Fruit fly (Drosophila melanogaster) whole organism, embryonic: ENCODE results near the gene nbs.
A peak's percentile ranks its signal among the peaks of the same experiment; 100 is the strongest.

ENCODE experiments used
- B-H1 ChIP-seq: fragments of 200-800 bp; sonication (Bioruptor generic); IDR thresholded peaks from 3 replicates; pipeline ENCODE4 v1.3.6; 2022; ENCODE audit warnings: missing biosample characterization, missing genetic modification characterization
- Blimp-1 ChIP-seq: fragments of 200-800 bp; sonication (Bioruptor generic); optimal IDR thresholded peaks from 3 replicates; lab custom pipeline; 2018; ENCODE audit warnings: missing biosample characterization, missing genetic modification characterization, mild to moderate bottlenecking, moderate library complexity, missing genetic modification reagents
- CG1024 ChIP-seq: fragments of 200-800 bp; sonication (Bioruptor generic); IDR thresholded peaks from 2 replicates; pipeline ENCODE4 v1.3.6; 2022; ENCODE audit warnings: missing biosample characterization, missing genetic modification characterization
- CG10543 ChIP-seq: fragments of 200-800 bp; sonication (Bioruptor generic); optimal IDR thresholded peaks from 3 replicates; lab custom pipeline; 2017; ENCODE audit warnings: missing biosample characterization, mild to moderate bottlenecking, missing genetic modification characterization, moderate library complexity
- CG10654 ChIP-seq: fragments of 200-800 bp; sonication (Bioruptor generic); optimal IDR thresholded peaks from 2 replicates; lab custom pipeline; 2016; ENCODE audit warnings: missing biosample characterization, missing genetic modification characterization
- CG10979 ChIP-seq: fragments of 200-800 bp; sonication (Bioruptor generic); optimal IDR thresholded peaks from 2 replicates; lab custom pipeline; 2018; ENCODE audit warnings: missing biosample characterization, mild to moderate bottlenecking, missing genetic modification characterization, moderate library complexity
- CG11093 ChIP-seq: fragments of 200-800 bp; sonication (Bioruptor generic); IDR thresholded peaks from 3 replicates; pipeline ENCODE4 v1.3.6; 2022; ENCODE audit warnings: missing biosample characterization, missing genetic modification characterization
- CG11398 ChIP-seq: fragments of 200-800 bp; sonication (Bioruptor generic); optimal IDR thresholded peaks from 2 replicates; lab custom pipeline; 2016; ENCODE audit warnings: missing biosample characterization, missing genetic modification characterization
- CG11560 ChIP-seq: fragments of 200-800 bp; sonication (Bioruptor generic); IDR thresholded peaks from 3 replicates; pipeline ENCODE4 v1.3.6; 2022; ENCODE audit warnings: missing biosample characterization, missing genetic modification characterization
- CG15073 ChIP-seq: fragments of 200-800 bp; sonication (Bioruptor generic); optimal IDR thresholded peaks from 2 replicates; lab custom pipeline; 2016; ENCODE audit warnings: missing biosample characterization, missing genetic modification characterization
- CG15479 ChIP-seq: fragments of 200-800 bp; sonication (Bioruptor generic); optimal IDR thresholded peaks from 3 replicates; lab custom pipeline; 2019; ENCODE audit warnings: missing biosample characterization, mild to moderate bottlenecking, missing genetic modification characterization, moderate library complexity
- CG16863 ChIP-seq: fragments of 200-800 bp; sonication (Bioruptor generic); optimal IDR thresholded peaks from 3 replicates; lab custom pipeline; 2016; ENCODE audit warnings: missing biosample characterization, missing genetic modification characterization
- CG2678 ChIP-seq: fragments of 200-800 bp; sonication (Bioruptor generic); optimal IDR thresholded peaks from 3 replicates; lab custom pipeline; 2019; ENCODE audit warnings: missing biosample characterization, mild to moderate bottlenecking, missing genetic modification characterization, moderate library complexity
- CG33213 ChIP-seq: fragments of 200-800 bp; sonication (Bioruptor generic); optimal IDR thresholded peaks from 3 replicates; lab custom pipeline; 2016; ENCODE audit warnings: missing biosample characterization, missing genetic modification characterization
- CG3995 ChIP-seq: fragments of 200-800 bp; sonication (Bioruptor generic); optimal IDR thresholded peaks from 3 replicates; lab custom pipeline; 2016; ENCODE audit warnings: missing biosample characterization, missing genetic modification characterization
- CG4617 ChIP-seq: fragments of 200-800 bp; sonication (Bioruptor generic); optimal IDR thresholded peaks from 3 replicates; lab custom pipeline; 2016; ENCODE audit warnings: missing biosample characterization, missing genetic modification characterization, borderline replicate concordance
- CG4854 ChIP-seq: fragments of 200-800 bp; sonication (Bioruptor generic); optimal IDR thresholded peaks from 2 replicates; lab custom pipeline; 2016; ENCODE audit warnings: missing biosample characterization, missing genetic modification characterization, inconsistent platforms
- CG5245 ChIP-seq: fragments of 200-800 bp; sonication (Bioruptor generic); optimal IDR thresholded peaks from 3 replicates; lab custom pipeline; 2016; ENCODE audit warnings: missing biosample characterization, missing genetic modification characterization
- CG8089 ChIP-seq: fragments of 200-800 bp; sonication (Bioruptor generic); optimal IDR thresholded peaks from 3 replicates; lab custom pipeline; 2016; ENCODE audit warnings: missing biosample characterization, missing genetic modification characterization
- CG8924 ChIP-seq: fragments of 200-800 bp; optimal IDR thresholded peaks from 3 replicates; lab custom pipeline; 2019; ENCODE audit warnings: missing biosample characterization, mild to moderate bottlenecking, missing genetic modification characterization, moderate library complexity
- Dek ChIP-seq: fragments of 200-800 bp; sonication (Bioruptor generic); optimal IDR thresholded peaks from 3 replicates; lab custom pipeline; 2019; ENCODE audit warnings: missing biosample characterization, mild to moderate bottlenecking, missing genetic modification characterization, moderate library complexity
- Dref ChIP-seq: fragments of 200-800 bp; sonication (Bioruptor generic); IDR thresholded peaks from 2 replicates; pipeline ENCODE4 v1.3.6; 2022; ENCODE audit warnings: missing biosample characterization, missing genetic modification characterization
- Ets97D ChIP-seq: fragments of 200-800 bp; sonication (Bioruptor generic); optimal IDR thresholded peaks from 3 replicates; lab custom pipeline; 2016; ENCODE audit warnings: missing biosample characterization, missing genetic modification characterization
- HHEX ChIP-seq: fragments of 200-800 bp; sonication (Bioruptor generic); optimal IDR thresholded peaks from 3 replicates; lab custom pipeline; 2017; ENCODE audit warnings: missing biosample characterization, mild to moderate bottlenecking, missing genetic modification characterization, missing genetic modification reagents
- HmgD ChIP-seq: fragments of 200-800 bp; sonication (Bioruptor generic); optimal IDR thresholded peaks from 3 replicates; lab custom pipeline; 2016; ENCODE audit warnings: missing biosample characterization, missing genetic modification characterization
- HmgZ ChIP-seq: fragments of 200-800 bp; sonication (Bioruptor generic); optimal IDR thresholded peaks from 2 replicates; lab custom pipeline; 2018; ENCODE audit warnings: missing biosample characterization, mild to moderate bottlenecking, missing genetic modification characterization
- MESR4 ChIP-seq: fragments of 200-800 bp; sonication (Bioruptor generic); optimal IDR thresholded peaks from 2 replicates; lab custom pipeline; 2018; ENCODE audit warnings: missing biosample characterization, mild to moderate bottlenecking, missing genetic modification characterization, moderate library complexity
- Mad ChIP-seq: fragments of 200-800 bp; sonication (Bioruptor generic); optimal IDR thresholded peaks from 2 replicates; lab custom pipeline; 2016; ENCODE audit warnings: missing biosample characterization, missing genetic modification characterization
- Meics ChIP-seq: fragments of 200-800 bp; sonication (Bioruptor generic); optimal IDR thresholded peaks from 2 replicates; lab custom pipeline; 2017; ENCODE audit warnings: missing biosample characterization, mild to moderate bottlenecking, missing genetic modification characterization
- Ravus ChIP-seq: fragments of 200-800 bp; sonication (Bioruptor generic); IDR thresholded peaks from 2 replicates; pipeline ENCODE4 v1.3.6; 2022; ENCODE audit warnings: missing biosample characterization, missing genetic modification characterization
- abd-A ChIP-seq: fragments of 200-800 bp; sonication (Bioruptor generic); optimal IDR thresholded peaks from 3 replicates; lab custom pipeline; 2019; ENCODE audit warnings: missing biosample characterization, mild to moderate bottlenecking, missing genetic modification characterization, moderate library complexity
- ac ChIP-seq: fragments of 200-800 bp; sonication (Bioruptor generic); optimal IDR thresholded peaks from 3 replicates; lab custom pipeline; 2017; ENCODE audit warnings: missing biosample characterization, mild to moderate bottlenecking, missing genetic modification characterization
- cg ChIP-seq: fragments of 200-800 bp; sonication (Bioruptor generic); optimal IDR thresholded peaks from 3 replicates; lab custom pipeline; 2019; ENCODE audit warnings: missing biosample characterization, mild to moderate bottlenecking, missing genetic modification characterization, moderate library complexity
- chif ChIP-seq, 2 experiments: fragments of 200-800 bp; sonication (Bioruptor generic); optimal IDR thresholded peaks; 3 replicates each; lab custom pipeline; 2016; ENCODE audit warnings: missing biosample characterization in 2 of 2, missing genetic modification characterization in 2 of 2
- dan ChIP-seq: fragments of 200-800 bp; sonication (Bioruptor generic); IDR thresholded peaks from 2 replicates; pipeline ENCODE4 v1.3.6; 2022; ENCODE audit warnings: missing biosample characterization, missing genetic modification characterization
- gt ChIP-seq: fragments of 200-800 bp; sonication (Bioruptor generic); IDR thresholded peaks from 2 replicates; pipeline ENCODE4 v1.3.6; 2022; ENCODE audit warnings: missing biosample characterization, missing genetic modification characterization
- insv ChIP-seq, 2 experiments: fragments of 200-800 bp; sonication (Bioruptor generic); optimal IDR thresholded peaks; 3 replicates each; lab custom pipeline; 2016 to 2018; ENCODE audit warnings: missing biosample characterization in 2 of 2, missing genetic modification characterization in 2 of 2
- ken ChIP-seq: fragments of 200-800 bp; sonication (Bioruptor generic); IDR thresholded peaks from 3 replicates; pipeline ENCODE4 v1.3.6; 2022; ENCODE audit warnings: missing biosample characterization, missing genetic modification characterization
- oc ChIP-seq: fragments of 200-800 bp; sonication (Bioruptor generic); optimal IDR thresholded peaks from 2 replicates; lab custom pipeline; 2018; ENCODE audit warnings: missing biosample characterization, mild to moderate bottlenecking, missing genetic modification characterization, moderate library complexity
- org-1 ChIP-seq: fragments of 200-800 bp; sonication (Bioruptor generic); optimal IDR thresholded peaks from 2 replicates; lab custom pipeline; 2017; ENCODE audit warnings: missing biosample characterization, missing genetic modification characterization
- pnt ChIP-seq: fragments of 200-800 bp; sonication (Bioruptor generic); optimal IDR thresholded peaks from 3 replicates; lab custom pipeline; 2016; ENCODE audit warnings: missing biosample characterization, missing genetic modification characterization
- pros ChIP-seq: fragments of 200-800 bp; sonication (Bioruptor generic); optimal IDR thresholded peaks from 3 replicates; lab custom pipeline; 2019; ENCODE audit warnings: missing biosample characterization, mild to moderate bottlenecking, missing genetic modification characterization, moderate library complexity
- psq ChIP-seq: fragments of 200-800 bp; sonication (Bioruptor generic); optimal IDR thresholded peaks from 2 replicates; lab custom pipeline; 2017; ENCODE audit warnings: missing biosample characterization, missing genetic modification characterization
- pzg ChIP-seq: fragments of 200-800 bp; sonication (Bioruptor generic); optimal IDR thresholded peaks from 3 replicates; lab custom pipeline; 2018; ENCODE audit warnings: missing biosample characterization, mild to moderate bottlenecking, missing genetic modification characterization, moderate library complexity
- sd ChIP-seq: fragments of 200-800 bp; sonication (Bioruptor generic); optimal IDR thresholded peaks from 3 replicates; lab custom pipeline; 2018; ENCODE audit warnings: missing biosample characterization, mild to moderate bottlenecking, missing genetic modification characterization, moderate library complexity
- seq ChIP-seq: fragments of 200-800 bp; sonication (Bioruptor generic); IDR thresholded peaks from 2 replicates; pipeline ENCODE4 v1.3.6; 2022; ENCODE audit warnings: missing biosample characterization, missing genetic modification characterization
- sima ChIP-seq: fragments of 200-800 bp; sonication (Bioruptor generic); optimal IDR thresholded peaks from 2 replicates; lab custom pipeline; 2016; ENCODE audit warnings: missing biosample characterization, missing genetic modification characterization
- sna ChIP-seq: fragments of 200-800 bp; sonication (Bioruptor generic); IDR thresholded peaks from 2 replicates; pipeline ENCODE4 v1.3.6; 2022; ENCODE audit warnings: missing biosample characterization, missing genetic modification characterization; ENCODE audit not compliant: partially characterized antibody
- tup ChIP-seq: fragments of 200-800 bp; sonication (Bioruptor generic); optimal IDR thresholded peaks from 2 replicates; lab custom pipeline; 2016; ENCODE audit warnings: missing biosample characterization, mild to moderate bottlenecking, missing genetic modification characterization, moderate library complexity
- zf30C ChIP-seq: fragments of 200-800 bp; sonication (Bioruptor generic); optimal IDR thresholded peaks from 3 replicates; lab custom pipeline; 2018; ENCODE audit warnings: missing biosample characterization, mild to moderate bottlenecking, missing genetic modification characterization

nbs gene

dm6 chr3L:9692892-9693551 is 30.0 kb downstream of the nbs start (continued):
- TF ChIP-seq CG4854 (GFP tag; lab: Kevin White, UChicago) (peak; percentile 94), cg (peak; percentile 33), CG15479 (no peak), CG33213 (peak; percentile 88), pnt (GFP tag; lab: Kevin White, UChicago) (peak; percentile 96), CG2678 (tag; lab: Kevin White, UChicago) (peak; percentile 98), HmgD (GFP tag; lab: Kevin White, UChicago) (peak; percentile 95), Dref (GFP tag; lab: Robert Waterston, UW) (no peak), Blimp-1 (GFP tag; lab: Kevin White, UChicago) (peak; percentile 86), ken (GFP tag; lab: Robert Waterston, UW) (peak; percentile 77), CG5245 (GFP tag; lab: Kevin White, UChicago) (peak; percentile 93), HmgZ (tag; lab: Kevin White, UChicago) (peak; percentile 93), pzg (GFP tag; lab: Kevin White, UChicago) (peak; percentile 9), oc (tag; lab: Kevin White, UChicago) (peak; percentile 33), CG11560 (tag; lab: Robert Waterston, UW) (peak; percentile 78), B-H1 (peak; percentile 75; the same call in 2 of the 3 replicates), sd (tag; lab: Kevin White, UChicago) (peak; percentile 76), sna (GFP tag; lab: Robert Waterston, UW) (no peak), CG10543 (GFP tag; lab: Kevin White, UChicago) (peak; percentile 98), insv (GFP tag; optimal IDR thresholded peaks at IDR 0.05; lab: Kevin White, UChicago) (peak; percentile 61 to 67), HHEX (GFP tag; lab: Kevin White, UChicago) (peak; percentile 96), CG8089 (peak; percentile 95), CG11398 (peak; percentile 93), dan (GFP tag; lab: Robert Waterston, UW) (peak; percentile 63; the same call in 1 of the 2 replicates), Mad (GFP tag; lab: Kevin White, UChicago) (peak; percentile 94), CG16863 (GFP tag; lab: Kevin White, UChicago) (peak; percentile 96), tup (peak; percentile 92), chif (GFP tag; optimal IDR thresholded peaks at IDR 0.05; lab: Kevin White, UChicago) (peak; percentile 96 to 98), Meics (peak; percentile 97), CG1024 (peak; percentile 66), Ravus (GFP tag; lab: Robert Waterston, UW) (peak; percentile 65), pros (GFP tag; lab: Kevin White, UChicago) (peak; percentile 31), Ets97D (peak; percentile 80), CG3995 (GFP tag; lab: Kevin White, UChicago) (peak; percentile 76), CG10654 (GFP tag; lab: Kevin White, UChicago) (peak; percentile 92), psq (GFP tag; lab: Kevin White, UChicago) (peak; percentile 84), CG8924 (tag; lab: Kevin White, UChicago) (peak; percentile 97), Dek (tag; lab: Kevin White, UChicago) (peak; percentile 94), CG11093 (GFP tag; lab: Robert Waterston, UW) (peak; percentile 88), org-1 (peak; percentile 97), gt (GFP tag; lab: Robert Waterston, UW) (peak; percentile 75), CG15073 (GFP tag; lab: Kevin White, UChicago) (peak; percentile 71), ac (no peak), MESR4 (GFP tag; lab: Kevin White, UChicago) (no peak), zf30C (no peak), seq (peak; percentile 91), CG10979 (tag; lab: Kevin White, UChicago) (peak; percentile 97), CG4617 (GFP tag; lab: Kevin White, UChicago) (peak; percentile 77), sima (GFP tag; lab: Kevin White, UChicago) (peak; percentile 80), abd-A (peak; percentile 59)
